Worm (Caenorhabditis elegans): ENCODE data around the gene txt-12.

Gene txt-12

DNA sequence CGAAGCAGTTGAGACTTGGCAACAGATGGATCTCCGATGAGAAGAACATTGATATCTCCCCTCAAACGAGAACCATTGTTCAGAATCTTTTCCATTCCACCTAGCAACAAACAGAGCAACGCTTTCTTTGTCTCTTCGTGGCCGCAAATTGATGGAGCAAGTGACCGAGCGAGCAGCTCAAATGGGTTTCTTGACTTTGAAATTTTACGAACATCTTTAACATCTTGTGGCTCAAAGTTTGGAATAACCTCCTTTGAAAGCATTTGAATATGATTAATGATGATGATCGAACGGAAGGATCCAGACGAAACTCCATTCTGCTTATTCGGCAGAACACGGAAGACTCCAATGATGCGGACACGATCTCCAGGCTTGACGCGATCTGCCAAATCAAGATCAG, 34.3 kb upstream of the txt-12 start:
- TF ChIP-seq nhr-129 (tag; optimal IDR thresholded peaks at IDR 0.05): no peak
- no peak for TF ChIP-seq ceh-82 (tag; optimal IDR thresholded peaks at IDR 0.05)
- no peak for TF ChIP-seq mdl-1 (tag; optimal IDR thresholded peaks at IDR 0.05)
- TF ChIP-seq ztf-4 (tag; optimal IDR thresholded peaks at IDR 0.05): no peak

DNA sequence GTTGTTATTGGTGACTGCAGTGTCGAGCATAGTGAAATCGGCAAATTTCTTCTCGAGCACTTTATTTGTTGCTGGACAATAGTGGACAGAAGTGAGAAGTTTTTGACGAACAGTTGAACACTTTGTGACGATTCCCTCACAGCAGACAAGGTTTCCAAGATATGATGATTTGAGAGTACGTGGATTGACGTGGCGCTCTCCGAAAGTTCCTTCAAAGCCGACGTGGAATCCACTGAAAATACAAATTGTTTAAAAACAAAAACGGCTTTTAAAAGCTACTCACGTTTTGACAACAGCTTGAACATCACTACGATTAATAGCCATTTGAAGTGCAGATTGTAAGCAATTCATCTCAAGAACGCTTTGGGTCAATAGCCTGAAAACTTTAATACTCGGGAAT, 33.8 kb upstream of the txt-12 start:
- TF ChIP-seq nhr-12 (tag; optimal IDR thresholded peaks at IDR 0.05) (no peak), sma-3 (GFP tag; optimal IDR thresholded peaks at IDR 0.05) (no peak), aly-2 (tag; optimal IDR thresholded peaks at IDR 0.05) (no peak), ZK546.5 (tag; optimal IDR thresholded peaks at IDR 0.05) (no peak), ama-1 (optimal IDR thresholded peaks at IDR 0.05) (no peak), nhr-23 (tag; optimal IDR thresholded peaks at IDR 0.05) (no peak), F13H6.1 (tag; optimal IDR thresholded peaks at IDR 0.05) (no peak), egl-27 (tag; optimal IDR thresholded peaks at IDR 0.05) (no peak), nhr-25 (tag; optimal IDR thresholded peaks at IDR 0.05) (no peak), skn-1 (tag; optimal IDR thresholded peaks at IDR 0.05) (no peak), unc-55 (GFP tag; optimal IDR thresholded peaks at IDR 0.05) (no peak), elt-1 (tag; optimal IDR thresholded peaks at IDR 0.05) (no peak), ceh-82 (tag; optimal IDR thresholded peaks at IDR 0.05) (no peak), sem-4 (tag; optimal IDR thresholded peaks at IDR 0.05) (no peak)

DNA sequence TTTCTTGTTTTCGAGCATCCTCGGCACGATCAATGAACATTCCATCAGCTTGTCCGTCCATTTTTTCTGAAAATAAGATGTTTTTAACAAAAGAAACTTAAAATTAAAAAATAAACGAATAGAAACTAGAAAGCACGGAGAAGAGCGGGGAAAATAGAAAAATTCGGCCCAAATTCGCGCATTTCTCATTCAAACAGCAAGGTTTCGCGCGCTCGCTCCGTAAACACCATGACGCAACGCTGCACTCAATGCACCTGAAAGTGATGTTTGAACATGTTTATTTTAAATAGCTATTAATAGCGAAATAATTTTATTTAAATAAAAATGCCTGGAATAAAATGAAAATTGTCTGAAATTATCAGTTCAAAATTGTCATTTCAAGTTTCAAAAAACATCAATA, 33.2 kb upstream of the txt-12 start, which contains the start of the genes mcm-3 and C25D7.15:
Gene mcm-3, minus strand, starts transcription at position 66 of the 400 bp plus-strand sequence.
Gene C25D7.15, plus strand, starts transcription at position 275 of the 400 bp plus-strand sequence.
- TF ChIP-seq ztf-4 (tag; optimal IDR thresholded peaks at IDR 0.05) (no peak), mdl-1 (tag; optimal IDR thresholded peaks at IDR 0.05) (no peak), nhr-21 (tag; optimal IDR thresholded peaks at IDR 0.05) (no peak), lin-39 (tag; optimal IDR thresholded peaks at IDR 0.05) (no peak), snpc-4 (tag; optimal IDR thresholded peaks at IDR 0.05) (no peak), unc-62 (GFP tag; optimal IDR thresholded peaks at IDR 0.05) (no peak), nhr-129 (tag; optimal IDR thresholded peaks at IDR 0.05) (peak; percentile 36), ZK546.5 (tag; optimal IDR thresholded peaks at IDR 0.05) (no peak), gmeb-1 (tag; optimal IDR thresholded peaks at IDR 0.05) (peak; percentile 75), C34F6.9 (tag; optimal IDR thresholded peaks at IDR 0.05) (peak; percentile 39), sma-9 (GFP tag; optimal IDR thresholded peaks at IDR 0.05) (no peak), sma-9 (tag; optimal IDR thresholded peaks at IDR 0.05) (no peak), ama-1 (optimal IDR thresholded peaks at IDR 0.05) (no peak), nhr-11 (tag; optimal IDR thresholded peaks at IDR 0.05) (no peak), aly-2 (tag; optimal IDR thresholded peaks at IDR 0.05) (no peak)

DNA sequence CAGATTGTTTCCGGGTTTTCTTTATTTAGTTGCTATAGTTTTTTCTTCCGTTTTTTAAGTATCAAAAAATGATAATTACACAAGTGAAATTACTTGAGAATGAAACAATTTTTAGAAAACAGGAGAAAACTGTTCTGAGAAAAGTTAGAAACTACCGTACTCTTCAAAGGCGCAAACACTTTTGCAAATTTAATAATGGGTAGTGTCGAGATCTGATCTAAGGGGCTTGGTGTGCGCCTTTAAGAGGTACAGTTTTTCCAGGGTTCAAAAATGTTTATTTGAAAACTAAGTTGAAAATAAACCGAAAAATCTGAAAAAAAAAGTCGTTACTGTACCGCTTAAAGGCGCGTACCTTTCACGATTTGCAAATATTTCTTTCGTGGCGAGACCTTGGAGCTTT, 32.2 kb upstream of the txt-12 start:
- TF ChIP-seq ama-1 (optimal IDR thresholded peaks at IDR 0.05): no peak
- no peak for TF ChIP-seq sma-3 (GFP tag; optimal IDR thresholded peaks at IDR 0.05)
- no peak for TF ChIP-seq ZK546.5 (tag; optimal IDR thresholded peaks at IDR 0.05)
- no peak for TF ChIP-seq elt-3 (tag; optimal IDR thresholded peaks at IDR 0.05)
- TF ChIP-seq ceh-16 (tag; optimal IDR thresholded peaks at IDR 0.05): no peak
- TF ChIP-seq nhr-25 (tag; optimal IDR thresholded peaks at IDR 0.05): no peak
- no peak for TF ChIP-seq alr-1 (tag; optimal IDR thresholded peaks at IDR 0.05)
- TF ChIP-seq Y55F3AM.14 (GFP tag; optimal IDR thresholded peaks at IDR 0.05): no peak
- no peak for TF ChIP-seq nhr-21 (tag; optimal IDR thresholded peaks at IDR 0.05)
- TF ChIP-seq lin-39 (tag; optimal IDR thresholded peaks at IDR 0.05): no peak
- no peak for TF ChIP-seq nhr-6 (tag; optimal IDR thresholded peaks at IDR 0.05)
- no peak for TF ChIP-seq egl-27 (tag; optimal IDR thresholded peaks at IDR 0.05)
- TF ChIP-seq blmp-1 (tag; optimal IDR thresholded peaks at IDR 0.05; ENCODE audit: insufficient read depth): no peak
- no peak for TF ChIP-seq nhr-10 (tag; optimal IDR thresholded peaks at IDR 0.05)
- TF ChIP-seq nhr-129 (tag; optimal IDR thresholded peaks at IDR 0.05): no peak
- no peak for TF ChIP-seq gmeb-1 (tag; optimal IDR thresholded peaks at IDR 0.05)
- no peak for TF ChIP-seq elt-1 (tag; optimal IDR thresholded peaks at IDR 0.05)
- TF ChIP-seq lsy-2 (tag; optimal IDR thresholded peaks at IDR 0.05): no peak

DNA sequence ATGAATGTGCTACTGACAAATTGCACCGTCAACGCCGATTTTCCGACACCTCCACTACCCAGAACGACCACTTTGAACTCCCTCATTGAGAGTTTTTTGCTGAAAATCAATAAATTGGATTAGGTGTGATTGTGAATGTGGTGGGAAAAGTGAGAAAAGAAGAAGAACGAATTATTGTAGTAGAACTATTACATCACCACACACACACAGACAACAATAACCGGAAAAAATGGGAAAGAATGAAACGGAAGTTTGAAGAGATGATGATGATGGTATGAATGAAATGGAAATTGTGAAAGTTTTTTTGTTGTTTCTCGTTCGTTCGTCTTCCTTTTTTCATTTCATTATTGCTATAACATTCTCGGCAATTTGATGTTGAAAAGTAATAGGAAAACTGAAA, 28.8 kb upstream of the txt-12 start, which contains the start of gene rap-2:
Gene rap-2, minus strand, starts transcription at position 101 of the 400 bp plus-strand sequence.
- TF ChIP-seq nhr-11 (tag; optimal IDR thresholded peaks at IDR 0.05) (no peak), sem-4 (tag; optimal IDR thresholded peaks at IDR 0.05) (no peak), nhr-237 (tag; optimal IDR thresholded peaks at IDR 0.05) (no peak), lin-39 (tag; optimal IDR thresholded peaks at IDR 0.05) (no peak), ztf-4 (tag; optimal IDR thresholded peaks at IDR 0.05) (no peak), ztf-1 (GFP tag; conservative IDR thresholded peaks at IDR 0.05) (no peak), egl-27 (tag; optimal IDR thresholded peaks at IDR 0.05) (no peak)

Data from whole organism, L2 larva.